Worm (Caenorhabditis elegans) whole organism, L1 larva: ENCODE measurements around the gene C07A9.10.

Experiments used
- C04F5.9 ChIP-seq: sonication (generic microtip); optimal IDR thresholded peaks from 2 replicates; lab custom pipeline; 2016; ENCODE audit warnings: missing genetic modification characterization, missing compliant biosample characterization
- C34B4.2 ChIP-seq: sonication (generic microtip); optimal IDR thresholded peaks from 2 replicates; lab custom pipeline; 2017; ENCODE audit warnings: mild to moderate bottlenecking, missing genetic modification characterization, missing compliant biosample characterization
- Y116A8C.19 ChIP-seq: sonication (generic microtip); optimal IDR thresholded peaks from 2 replicates; lab custom pipeline; 2016; ENCODE audit warnings: missing compliant biosample characterization, missing genetic modification characterization, borderline replicate concordance
- alr-1 ChIP-seq: fragments of 200-800 bp; sonication (Bioruptor generic); optimal IDR thresholded peaks from 2 replicates; lab custom pipeline; 2018; ENCODE audit warnings: borderline replicate concordance, mild to moderate bottlenecking, missing genetic modification characterization, missing compliant biosample characterization
- aly-2 ChIP-seq: fragments of 150-350 bp; optimal IDR thresholded peaks from 2 replicates; lab custom pipeline; 2014; ENCODE audit warnings: missing biosample characterization, missing genetic modification characterization
- ama-1 ChIP-seq: fragments of 150-350 bp; optimal IDR thresholded peaks from 2 replicates; lab custom pipeline; 2014
- blmp-1 ChIP-seq: fragments of 150-350 bp; optimal IDR thresholded peaks from 2 replicates; lab custom pipeline; 2014; ENCODE audit warnings: missing biosample characterization, missing genetic modification characterization
- ceh-8 ChIP-seq: fragments of 200-800 bp; sonication (Bioruptor generic); optimal IDR thresholded peaks from 2 replicates; lab custom pipeline; 2018; ENCODE audit warnings: mild to moderate bottlenecking, missing genetic modification characterization, moderate library complexity, missing compliant biosample characterization
- ceh-88 ChIP-seq: fragments of 200-800 bp; sonication (Bioruptor generic); IDR thresholded peaks from 2 replicates; pipeline ENCODE4 v1.3.6; 2022; ENCODE audit warnings: missing genetic modification characterization, missing compliant biosample characterization
- dpl-1 ChIP-seq, 3 experiments: fragments of 150-350 bp in 2 of 3; sonication (generic microtip) in 1 of 3; optimal IDR thresholded peaks; 2 replicates each; lab custom pipeline; 2014 to 2017; ENCODE audit warnings: missing biosample characterization in 3 of 3, missing genetic modification characterization in 3 of 3, missing genetic modification reagents in 3 of 3
- efl-1 ChIP-seq, 4 experiments: fragments of 150-350 bp; optimal IDR thresholded peaks in 3 of 4; peaks in 1 of 4; 1 replicate in 1 of 4; 2 replicates in 3 of 4; lab custom pipeline; 2014; ENCODE audit warnings: missing biosample characterization in 2 of 4, missing genetic modification characterization in 2 of 4, missing genetic modification reagents in 2 of 4
- egl-13 ChIP-seq: sonication (generic microtip); optimal IDR thresholded peaks from 2 replicates; lab custom pipeline; 2016; ENCODE audit warnings: missing genotype, missing genetic modification reagents, missing genetic modification characterization, missing compliant biosample characterization
- egl-27 ChIP-seq, 2 experiments: fragments of 150-350 bp in 1 of 2; sonication (generic microtip); optimal IDR thresholded peaks; 3 replicates each; lab custom pipeline; 2017 to 2018; ENCODE audit warnings: missing biosample characterization in 2 of 2, missing genetic modification characterization in 2 of 2, missing genetic modification reagents in 2 of 2
- elt-3 ChIP-seq, 6 experiments: fragments of 150-350 bp in 1 of 6; sonication (generic microtip); optimal IDR thresholded peaks; 2 replicates each; lab custom pipeline; 2017 to 2018; ENCODE audit warnings: missing biosample characterization in 6 of 6, missing genetic modification characterization in 6 of 6, inconsistent platforms in 1 of 6
- ets-5 ChIP-seq: fragments of 200-800 bp; sonication (Bioruptor generic); IDR thresholded peaks from 2 replicates; pipeline ENCODE4 v1.3.6; 2022; ENCODE audit warnings: missing genetic modification characterization, missing compliant biosample characterization
- fkh-10 ChIP-seq: sonication (generic microtip); optimal IDR thresholded peaks from 2 replicates; lab custom pipeline; 2017; ENCODE audit warnings: missing biosample characterization, missing genetic modification reagents, missing genetic modification characterization
- hpl-2 ChIP-seq: fragments of 150-350 bp; optimal IDR thresholded peaks from 2 replicates; lab custom pipeline; 2014; ENCODE audit warnings: missing biosample characterization, missing genetic modification reagents, missing genetic modification characterization
- irx-1 ChIP-seq: sonication (generic microtip); optimal IDR thresholded peaks from 2 replicates; lab custom pipeline; 2016; ENCODE audit warnings: missing genetic modification characterization, missing compliant biosample characterization
- isw-1 ChIP-seq: fragments of 200-800 bp; sonication (Bioruptor generic); IDR thresholded peaks from 2 replicates; pipeline ENCODE4 v1.3.6; 2022; ENCODE audit warnings: missing genetic modification characterization, missing compliant biosample characterization
- lin-14 ChIP-seq: fragments of 200-800 bp; sonication (Bioruptor generic); optimal IDR thresholded peaks from 2 replicates; lab custom pipeline; 2018; ENCODE audit warnings: mild to moderate bottlenecking, missing genetic modification characterization, moderate library complexity, missing compliant biosample characterization
- lin-35 ChIP-seq, 2 experiments: fragments of 150-350 bp; optimal IDR thresholded peaks; 2 replicates each; lab custom pipeline; 2014; ENCODE audit warnings: missing biosample characterization in 2 of 2, missing genetic modification characterization in 2 of 2, missing genetic modification reagents in 2 of 2
- mdl-1 ChIP-seq, 2 experiments: fragments of 150-350 bp; optimal IDR thresholded peaks; 2 replicates each; lab custom pipeline; 2014 to 2017; ENCODE audit warnings: missing biosample characterization in 2 of 2, missing genetic modification characterization in 2 of 2, inconsistent platforms in 1 of 2
- mep-1 ChIP-seq: fragments of 150-350 bp; optimal IDR thresholded peaks from 2 replicates; lab custom pipeline; 2014; ENCODE audit warnings: missing biosample characterization, missing genetic modification characterization
- nhr-20 ChIP-seq: sonication (generic microtip); optimal IDR thresholded peaks from 2 replicates; lab custom pipeline; 2016; ENCODE audit warnings: mild to moderate bottlenecking, missing genetic modification characterization, missing compliant biosample characterization
- nhr-47 ChIP-seq: sonication (generic microtip); optimal IDR thresholded peaks from 2 replicates; lab custom pipeline; 2016; ENCODE audit warnings: mild to moderate bottlenecking, missing genetic modification characterization, moderate library complexity, missing compliant biosample characterization
- nhr-71 ChIP-seq: sonication (generic microtip); optimal IDR thresholded peaks from 2 replicates; lab custom pipeline; 2016; ENCODE audit warnings: mild to moderate bottlenecking, missing genetic modification characterization, moderate library complexity, missing compliant biosample characterization
- nhr-77 ChIP-seq: fragments of 150-350 bp; optimal IDR thresholded peaks from 2 replicates; lab custom pipeline; 2014; ENCODE audit warnings: missing biosample characterization, missing genetic modification characterization
- nhr-84 ChIP-seq: sonication (generic microtip); optimal IDR thresholded peaks from 2 replicates; lab custom pipeline; 2017; ENCODE audit warnings: missing biosample characterization, missing genetic modification characterization
- nhr-85 ChIP-seq: sonication (generic microtip); peaks from one replicate; lab custom pipeline; 2016; ENCODE audit warnings: missing genetic modification characterization, inconsistent platforms, missing compliant biosample characterization
- nhr-90 ChIP-seq: sonication (generic microtip); optimal IDR thresholded peaks from 2 replicates; lab custom pipeline; 2016; ENCODE audit warnings: mild to moderate bottlenecking, missing genetic modification characterization, missing compliant biosample characterization; ENCODE audit not compliant: poor library complexity
- pag-3 ChIP-seq: sonication (generic microtip); optimal IDR thresholded peaks from 2 replicates; lab custom pipeline; 2017; ENCODE audit warnings: missing genetic modification characterization, mild to moderate bottlenecking, missing compliant biosample characterization, antibody characterized with exemption, borderline replicate concordance; ENCODE audit not compliant: insufficient read depth
- rnt-1 ChIP-seq: sonication (generic microtip); optimal IDR thresholded peaks from 2 replicates; lab custom pipeline; 2016; ENCODE audit warnings: mild to moderate bottlenecking, missing genetic modification characterization, moderate library complexity, missing compliant biosample characterization
- skn-1 ChIP-seq: fragments of 150-350 bp; optimal IDR thresholded peaks from 2 replicates; lab custom pipeline; 2014; ENCODE audit warnings: missing biosample characterization, missing genetic modification characterization
- snu-23 ChIP-seq: sonication (generic microtip); optimal IDR thresholded peaks from 2 replicates; lab custom pipeline; 2016; ENCODE audit warnings: missing genetic modification characterization, missing compliant biosample characterization
- sox-4 ChIP-seq: sonication (generic microtip); optimal IDR thresholded peaks from 2 replicates; lab custom pipeline; 2016; ENCODE audit warnings: missing genetic modification characterization, missing compliant biosample characterization
- sptf-1 ChIP-seq: fragments of 150-350 bp; optimal IDR thresholded peaks from 2 replicates; lab custom pipeline; 2014; ENCODE audit warnings: missing biosample characterization, missing genetic modification characterization
- swsn-7 ChIP-seq: sonication (generic microtip); optimal IDR thresholded peaks from 2 replicates; lab custom pipeline; 2016; ENCODE audit warnings: missing genetic modification characterization, missing compliant biosample characterization
- unc-30 ChIP-seq: sonication (generic microtip); optimal IDR thresholded peaks from 2 replicates; lab custom pipeline; 2017; ENCODE audit warnings: missing biosample characterization, missing genetic modification characterization
- vab-15 ChIP-seq: sonication (generic microtip); optimal IDR thresholded peaks from 2 replicates; lab custom pipeline; 2017; ENCODE audit warnings: missing genotype, mild to moderate bottlenecking, missing genetic modification characterization, missing compliant biosample characterization
- xbp-1 ChIP-seq: sonication (generic microtip); optimal IDR thresholded peaks from 2 replicates; lab custom pipeline; 2016; ENCODE audit warnings: missing genetic modification characterization, missing compliant biosample characterization
- zag-1 ChIP-seq: fragments of 150-350 bp; optimal IDR thresholded peaks from 2 replicates; lab custom pipeline; 2014; ENCODE audit warnings: missing biosample characterization, missing genetic modification characterization
- ztf-11 ChIP-seq, 2 experiments: sonication (generic microtip); optimal IDR thresholded peaks; 2 replicates each; lab custom pipeline; 2016 to 2017; ENCODE audit warnings: missing genetic modification characterization in 2 of 2, missing biosample characterization in 1 of 2, missing compliant biosample characterization in 1 of 2

Gene C07A9.10

DNA sequence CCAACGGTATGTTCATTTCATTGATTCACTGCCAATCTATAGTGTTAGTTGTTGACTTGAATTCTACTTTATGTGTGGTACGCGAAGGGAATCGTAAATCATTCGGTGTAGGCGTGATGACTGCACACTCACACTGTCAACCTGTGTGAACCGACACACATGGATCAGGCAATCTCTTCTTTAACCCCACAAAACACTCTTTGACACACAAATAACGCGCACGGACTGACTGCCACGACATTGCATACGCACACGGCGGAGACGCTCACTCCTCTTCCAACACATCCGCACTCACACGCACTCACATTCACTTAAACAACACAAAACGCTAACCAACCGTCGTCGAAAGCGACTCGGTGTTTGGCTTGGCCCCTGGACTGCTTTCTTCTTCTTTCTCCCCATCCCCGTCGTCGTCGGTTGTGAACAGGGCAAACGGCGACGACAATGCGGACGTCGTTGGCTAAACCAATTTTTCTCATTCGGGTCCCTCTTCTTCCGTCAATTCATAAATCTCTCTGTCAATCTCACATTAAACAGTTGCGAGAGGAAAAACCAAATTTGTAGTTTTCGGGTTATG is 14.3 kb upstream of the C07A9.10 start (continued):
- no peak for TF ChIP-seq sox-4 (tag; lab: Kevin White, UChicago)
- TF ChIP-seq nhr-85, result no peak
- TF ChIP-seq pag-3 (tag; lab: Kevin White, UChicago), result no peak
- no peak for TF ChIP-seq aly-2 (tag; lab: Kevin White, UChicago)
- no peak for TF ChIP-seq unc-30 (tag; lab: Kevin White, UChicago)
- no peak for TF ChIP-seq swsn-7
- TF ChIP-seq nhr-47 (tag; lab: Kevin White, UChicago), result no peak
- TF ChIP-seq zag-1, result no peak
- TF ChIP-seq isw-1 (GFP tag; lab: Robert Waterston, UW), result no peak
- no peak for TF ChIP-seq ets-5 (GFP tag; lab: Robert Waterston, UW)
- no peak for TF ChIP-seq C34B4.2 (tag; lab: Kevin White, UChicago)
- TF ChIP-seq sptf-1 (tag; lab: Kevin White, UChicago), result no peak
- TF ChIP-seq xbp-1 (tag; lab: Kevin White, UChicago), result no peak
- TF ChIP-seq egl-13 (tag; lab: Kevin White, UChicago), result no peak
- TF ChIP-seq alr-1, result no peak
- TF ChIP-seq, all 84 proteins: peak for 5

DNA sequence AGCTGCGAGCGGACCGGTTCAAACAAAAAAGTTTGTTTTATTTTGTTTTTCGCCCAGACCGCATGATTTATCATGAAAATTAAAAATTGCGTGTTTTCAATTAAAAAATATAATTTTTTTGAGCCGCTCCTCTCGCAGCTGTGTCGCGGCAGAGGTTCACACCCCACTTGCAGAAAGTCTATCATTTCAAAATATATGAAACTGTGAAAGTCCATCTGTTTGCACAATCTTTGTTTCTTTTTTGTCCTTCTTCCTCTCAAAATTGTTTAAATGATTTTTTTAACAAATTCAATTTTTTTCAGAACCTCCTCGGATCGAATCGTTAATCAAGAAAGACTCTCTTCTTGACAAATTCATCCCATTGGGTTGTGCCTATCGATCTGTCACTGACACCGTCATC is 13.7 kb upstream of the C07A9.10 start, which contains the start of gene tlk-1:
tlk-1 (plus strand) TSS at position 301 of the 400 bp plus-strand sequence.
- TF ChIP-seq blmp-1 (tag; lab: Kevin White, UChicago) (no peak), ama-1 (lab: Kevin White, UChicago) (no peak), efl-1 (optimal IDR thresholded peaks at IDR 0.05; lab: Kevin White, UChicago) (no peak), efl-1 (GFP tag; optimal IDR thresholded peaks at IDR 0.05 in 1 of 2; lab: Kevin White, UChicago) (no peak), irx-1 (tag; lab: Kevin White, UChicago) (no peak), nhr-77 (no peak), sptf-1 (tag; lab: Kevin White, UChicago) (no peak), ztf-11 (tag; optimal IDR thresholded peaks at IDR 0.05; lab: Kevin White, UChicago) (no peak), ceh-88 (GFP tag; lab: Robert Waterston, UW) (no peak), lin-35 (GFP tag; optimal IDR thresholded peaks at IDR 0.05; lab: Kevin White, UChicago) (no peak), Y116A8C.19 (tag; lab: Kevin White, UChicago) (no peak), nhr-90 (no peak), nhr-71 (tag; lab: Kevin White, UChicago) (no peak), egl-27 (tag; optimal IDR thresholded peaks at IDR 0.05; lab: Kevin White, UChicago) (no peak), swsn-7 (no peak), egl-13 (tag; lab: Kevin White, UChicago) (no peak), ceh-8 (GFP tag; lab: Kevin White, UChicago) (no peak), vab-15 (tag; lab: Kevin White, UChicago) (no peak), xbp-1 (tag; lab: Kevin White, UChicago) (no peak)

DNA sequence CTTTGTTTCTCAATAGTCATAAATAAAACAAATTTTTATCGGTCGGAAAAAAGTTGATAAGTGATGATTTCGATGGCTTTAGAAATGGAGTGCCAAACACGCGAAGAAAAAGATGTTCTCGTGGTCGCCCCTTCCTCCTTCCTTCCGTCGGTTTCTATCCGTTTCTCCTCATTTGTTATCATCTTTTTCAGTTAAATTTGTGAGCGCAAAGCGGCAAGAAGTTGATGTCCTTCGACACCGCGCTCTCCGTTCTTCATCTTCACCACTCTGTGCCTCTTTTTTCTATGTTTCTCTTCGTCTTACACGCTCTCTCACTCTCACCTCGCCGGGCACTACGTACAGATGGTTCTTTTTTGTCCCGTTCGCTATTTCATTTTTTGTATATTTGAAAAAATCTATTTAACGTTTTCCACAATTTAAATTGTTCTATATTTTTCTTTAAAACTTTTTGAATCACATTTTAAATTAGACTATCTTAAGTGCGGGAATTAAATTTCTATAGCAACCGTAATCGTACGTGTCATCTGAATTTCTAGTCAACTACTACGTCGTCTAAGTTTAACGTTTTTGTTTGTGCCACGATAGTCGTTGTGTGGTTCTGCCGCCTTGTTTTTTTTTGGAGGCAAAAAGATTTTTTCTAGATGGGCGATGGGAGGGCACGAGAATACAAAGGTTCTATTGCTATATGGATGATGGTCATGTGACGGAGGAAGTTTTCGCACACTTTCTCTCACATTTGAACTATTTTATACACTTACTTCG is 13.0 kb upstream of the C07A9.10 start:
- TF ChIP-seq efl-1 (optimal IDR thresholded peaks at IDR 0.05; lab: Kevin White, UChicago), result peak in 1 of 2 experiments; percentile 1
- TF ChIP-seq efl-1 (GFP tag; optimal IDR thresholded peaks at IDR 0.05 in 1 of 2; lab: Kevin White, UChicago), result peak in 1 of 2 experiments; percentile 73
- TF ChIP-seq skn-1 (tag; lab: Kevin White, UChicago), result peak; percentile 1
- TF ChIP-seq ets-5 (GFP tag; lab: Robert Waterston, UW), result no peak
- peak; percentile 45 for TF ChIP-seq fkh-10 (GFP tag; lab: Kevin White, UChicago)
- TF ChIP-seq mep-1 (tag; lab: Kevin White, UChicago), result peak; percentile 7
- peak; percentile 1 for TF ChIP-seq snu-23 (GFP tag; lab: Kevin White, UChicago)
- peak in 1 of 2 experiments; percentile 19 for TF ChIP-seq mdl-1 (tag; optimal IDR thresholded peaks at IDR 0.05; lab: Kevin White, UChicago)
- no peak for TF ChIP-seq egl-13 (tag; lab: Kevin White, UChicago)
- peak; percentile 91 for TF ChIP-seq lin-14
- TF ChIP-seq elt-3 (tag; optimal IDR thresholded peaks at IDR 0.05; lab: Kevin White, UChicago), result peak in 1 of 6 experiments; percentile 43
- no peak for TF ChIP-seq C04F5.9 (tag; lab: Kevin White, UChicago)
- TF ChIP-seq sox-4 (tag; lab: Kevin White, UChicago), result no peak
- TF ChIP-seq dpl-1 (GFP tag; optimal IDR thresholded peaks at IDR 0.05; lab: Kevin White, UChicago), result no peak
- no peak for TF ChIP-seq nhr-84 (tag; lab: Kevin White, UChicago)
- TF ChIP-seq rnt-1 (tag; lab: Kevin White, UChicago), result peak; percentile 17
- TF ChIP-seq blmp-1 (tag; lab: Kevin White, UChicago), result peak; percentile 36
- TF ChIP-seq nhr-85, result peak; percentile 71
- peak in 1 of 2 experiments; percentile 29 for TF ChIP-seq lin-35 (GFP tag; optimal IDR thresholded peaks at IDR 0.05; lab: Kevin White, UChicago)
- no peak for TF ChIP-seq hpl-2 (GFP tag; lab: Kevin White, UChicago)
- peak; percentile 36 for TF ChIP-seq nhr-71 (tag; lab: Kevin White, UChicago)
- no peak for TF ChIP-seq nhr-20
- TF ChIP-seq pag-3 (tag; lab: Kevin White, UChicago), result peak; percentile 30
